Worm (Caenorhabditis elegans) whole organism, midembryonic: ENCODE results near the gene C43D7.7.

ENCODE experiments used
- T22C8.4 ChIP-seq: fragments of 200-800 bp; sonication (Bioruptor generic); IDR thresholded peaks from 2 replicates; pipeline ENCODE4 v1.3.6; 2022; ENCODE audit warnings: missing genetic modification characterization, missing compliant biosample characterization
- ref-1 ChIP-seq: fragments of 200-800 bp; sonication (Bioruptor generic); conservative IDR thresholded peaks from 2 replicates; pipeline ENCODE4 v1.3.6; 2022; ENCODE audit warnings: missing genetic modification reagents, missing genetic modification characterization, missing compliant biosample characterization
- tab-1 ChIP-seq: fragments of 200-800 bp; sonication (Bioruptor generic); IDR thresholded peaks from 2 replicates; pipeline ENCODE4 v1.3.6; 2022; ENCODE audit warnings: missing genetic modification characterization, missing compliant biosample characterization
- ztf-29 ChIP-seq: fragments of 200-800 bp; sonication (Bioruptor generic); IDR thresholded peaks from 2 replicates; pipeline ENCODE4 v1.3.6; 2022; ENCODE audit warnings: missing genetic modification reagents, missing genetic modification characterization, missing compliant biosample characterization

- TF ChIP-seq tab-1 (GFP tag; lab: Robert Waterston, UW), result no peak
- no peak for TF ChIP-seq ref-1 (GFP tag; lab: Robert Waterston, UW)
- TF ChIP-seq ztf-29 (GFP tag; lab: Robert Waterston, UW), result no peak
- no peak for TF ChIP-seq T22C8.4 (GFP tag; lab: Robert Waterston, UW)
Measured at ce11 chrV:19308137-19308536, 11.2 kb downstream of the C43D7.7 start.
